Worm (Caenorhabditis elegans) whole organism, L4/young adult: ENCODE results near the gene F58B4.6.

Source experiments
- dao-5 ChIP-seq: sonication (generic microtip); optimal IDR thresholded peaks from 2 replicates; lab custom pipeline; 2016; ENCODE audit warnings: missing genotype, missing genetic modification characterization, moderate library complexity, missing compliant biosample characterization
- him-1 ChIP-seq: sonication (generic microtip); optimal IDR thresholded peaks from 2 replicates; lab custom pipeline; 2016; ENCODE audit warnings: missing genotype, missing genetic modification reagents, missing genetic modification characterization, missing compliant biosample characterization

- TF ChIP-seq him-1 (no peak), dao-5 (tag; lab: Kevin White, UChicago) (no peak)
Observed at ce11 chrV:10921747-10922146, 3.1 kb upstream of the F58B4.6 start, which contains the start of gene nas-31.
